Fruit fly (Drosophila melanogaster) Kc167 (cell line): ENCODE results near the gene RhoGAPp190.

Experiments used
- Myc ChIP-seq: fragments of >200 bp; optimal IDR thresholded peaks from 2 replicates; lab custom pipeline; 2017; ENCODE audit warnings: missing external identifiers
- Sin3A ChIP-seq: fragments of >200 bp; optimal IDR thresholded peaks from 2 replicates; lab custom pipeline; 2018; ENCODE audit warnings: missing external identifiers
- h ChIP-seq: fragments of >200 bp; optimal IDR thresholded peaks from 3 replicates; lab custom pipeline; 2018; ENCODE audit warnings: missing external identifiers
- insv ChIP-seq: fragments of >200 bp; optimal IDR thresholded peaks from 3 replicates; lab custom pipeline; 2018; ENCODE audit warnings: missing external identifiers
- psq ChIP-seq: fragments of >200 bp; optimal IDR thresholded peaks from 2 replicates; lab custom pipeline; 2017; ENCODE audit warnings: missing external identifiers
- ttk ChIP-seq: sonication (Bioruptor generic); optimal IDR thresholded peaks from 2 replicates; lab custom pipeline; 2017; ENCODE audit warnings: missing external identifiers

The RhoGAPp190 gene

DNA sequence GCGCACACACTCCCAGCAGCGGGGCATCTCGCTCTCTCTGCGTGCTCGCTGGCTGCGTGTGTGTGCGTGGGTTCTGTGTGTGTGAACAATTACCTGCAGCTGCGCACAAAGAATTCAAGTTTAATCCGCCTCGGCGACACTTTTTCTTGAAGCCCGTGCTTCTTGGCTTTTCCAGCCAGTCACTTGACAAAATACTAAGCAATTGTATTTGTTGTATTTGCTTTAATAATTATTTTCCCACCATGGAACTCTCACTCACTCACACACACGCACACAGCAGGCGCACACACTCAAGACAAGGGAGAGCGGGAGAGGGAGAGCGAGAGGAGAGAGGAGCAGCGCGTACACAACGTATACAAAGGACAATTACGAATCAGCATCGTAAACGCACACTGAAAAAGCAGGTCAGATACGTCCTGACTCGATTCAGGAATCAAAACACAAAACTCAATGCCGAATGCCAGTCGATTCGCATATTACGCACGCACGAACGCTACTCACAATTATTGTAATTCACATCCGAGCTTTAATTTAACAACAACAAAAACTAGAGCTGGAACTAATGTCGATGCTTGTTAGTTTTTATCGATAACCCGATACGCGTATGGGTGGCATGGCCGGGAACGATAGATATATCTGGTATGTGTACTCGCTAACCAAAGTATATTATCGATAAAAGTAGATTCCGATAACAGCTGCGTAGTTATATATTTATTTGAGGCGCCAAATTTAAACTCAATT is at the start of gene RhoGAPp190:
TSS of gene RhoGAPp190 (minus strand) at position 565 of the 741 bp plus-strand sequence.
- TF ChIP-seq ttk (lab: Kevin White, UChicago), result no peak
- no peak for TF ChIP-seq Sin3A (lab: Kevin White, UChicago)
- TF ChIP-seq psq, result no peak
- TF ChIP-seq insv (lab: Kevin White, UChicago), result no peak
- no peak for TF ChIP-seq Myc (lab: Kevin White, UChicago)
- no peak for TF ChIP-seq h

- no peak for TF ChIP-seq psq
Observed at dm6 chrX:17698864-17699504, 46.6 kb upstream of the RhoGAPp190 start.

dm6 chrX:17698436-17698835 is 46.1 kb upstream of the RhoGAPp190 start, which contains the start of gene chas:
Gene chas, minus strand, starts transcription at chrX:17698730.
- TF ChIP-seq psq, result no peak
- no peak for TF ChIP-seq ttk (lab: Kevin White, UChicago)
- TF ChIP-seq Sin3A (lab: Kevin White, UChicago), result no peak
- TF ChIP-seq h, result no peak
- TF ChIP-seq insv (lab: Kevin White, UChicago), result no peak
- TF ChIP-seq Myc (lab: Kevin White, UChicago), result no peak

dm6 chrX:17697703-17698145 is 45.4 kb upstream of the RhoGAPp190 start:
- no peak for TF ChIP-seq ttk (lab: Kevin White, UChicago)
- no peak for TF ChIP-seq Sin3A (lab: Kevin White, UChicago)
- no peak for TF ChIP-seq insv (lab: Kevin White, UChicago)
- no peak for TF ChIP-seq h
- no peak for TF ChIP-seq psq

- TF ChIP-seq ttk (lab: Kevin White, UChicago) (no peak), Myc (lab: Kevin White, UChicago) (no peak), insv (lab: Kevin White, UChicago) (no peak), psq (no peak), h (no peak), Sin3A (lab: Kevin White, UChicago) (no peak)
Observed at dm6 chrX:17697266-17697665, 44.9 kb upstream of the RhoGAPp190 start.

DNA sequence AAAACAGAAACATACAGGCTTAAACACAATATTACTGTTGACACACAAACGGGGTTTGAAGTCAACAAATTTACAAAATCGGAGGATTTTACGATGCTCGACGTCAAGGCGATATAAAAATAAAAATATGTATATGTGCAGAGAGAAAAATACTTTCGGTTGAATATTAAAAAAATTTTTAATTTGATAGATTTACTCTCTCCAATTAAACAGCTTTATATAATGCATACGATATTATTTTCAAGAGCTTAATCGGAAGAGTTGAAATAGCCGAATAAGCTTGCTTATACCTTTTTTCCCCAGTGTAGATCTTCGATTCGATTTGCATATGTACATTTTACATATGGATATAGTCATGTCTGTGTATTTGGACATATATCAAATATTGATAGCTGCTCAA is 44.3 kb upstream of the RhoGAPp190 start:
- TF ChIP-seq psq (no peak), Myc (lab: Kevin White, UChicago) (no peak), insv (lab: Kevin White, UChicago) (no peak), h (no peak), ttk (lab: Kevin White, UChicago) (no peak), Sin3A (lab: Kevin White, UChicago) (no peak)

DNA sequence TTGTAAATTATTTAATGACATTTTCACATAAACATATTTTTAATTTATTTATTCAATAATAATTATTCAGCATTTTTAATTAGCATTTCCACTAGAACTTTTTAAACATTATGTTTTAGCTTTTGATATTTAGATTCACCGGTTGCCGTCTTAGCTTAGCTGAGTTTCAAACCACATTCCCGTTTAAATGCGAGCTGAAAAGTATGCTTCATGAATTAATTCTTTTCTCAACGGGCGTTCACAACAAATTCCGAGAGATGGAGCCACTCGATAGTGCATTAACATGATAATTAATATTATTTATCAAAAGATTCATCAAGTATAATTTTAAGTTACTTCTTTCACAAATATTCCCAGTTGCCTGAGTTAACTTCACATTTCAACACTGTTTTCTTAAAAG is 43.3 kb upstream of the RhoGAPp190 start:
- TF ChIP-seq insv (lab: Kevin White, UChicago) (no peak), h (no peak), Myc (lab: Kevin White, UChicago) (no peak), Sin3A (lab: Kevin White, UChicago) (no peak), ttk (lab: Kevin White, UChicago) (no peak), psq (no peak)

- no peak for TF ChIP-seq h
- TF ChIP-seq Myc (lab: Kevin White, UChicago), result no peak
- TF ChIP-seq insv (lab: Kevin White, UChicago), result no peak
- TF ChIP-seq Sin3A (lab: Kevin White, UChicago), result no peak
- no peak for TF ChIP-seq ttk (lab: Kevin White, UChicago)
- no peak for TF ChIP-seq psq
Observed at dm6 chrX:17694873-17695446, 42.6 kb upstream of the RhoGAPp190 start.

DNA sequence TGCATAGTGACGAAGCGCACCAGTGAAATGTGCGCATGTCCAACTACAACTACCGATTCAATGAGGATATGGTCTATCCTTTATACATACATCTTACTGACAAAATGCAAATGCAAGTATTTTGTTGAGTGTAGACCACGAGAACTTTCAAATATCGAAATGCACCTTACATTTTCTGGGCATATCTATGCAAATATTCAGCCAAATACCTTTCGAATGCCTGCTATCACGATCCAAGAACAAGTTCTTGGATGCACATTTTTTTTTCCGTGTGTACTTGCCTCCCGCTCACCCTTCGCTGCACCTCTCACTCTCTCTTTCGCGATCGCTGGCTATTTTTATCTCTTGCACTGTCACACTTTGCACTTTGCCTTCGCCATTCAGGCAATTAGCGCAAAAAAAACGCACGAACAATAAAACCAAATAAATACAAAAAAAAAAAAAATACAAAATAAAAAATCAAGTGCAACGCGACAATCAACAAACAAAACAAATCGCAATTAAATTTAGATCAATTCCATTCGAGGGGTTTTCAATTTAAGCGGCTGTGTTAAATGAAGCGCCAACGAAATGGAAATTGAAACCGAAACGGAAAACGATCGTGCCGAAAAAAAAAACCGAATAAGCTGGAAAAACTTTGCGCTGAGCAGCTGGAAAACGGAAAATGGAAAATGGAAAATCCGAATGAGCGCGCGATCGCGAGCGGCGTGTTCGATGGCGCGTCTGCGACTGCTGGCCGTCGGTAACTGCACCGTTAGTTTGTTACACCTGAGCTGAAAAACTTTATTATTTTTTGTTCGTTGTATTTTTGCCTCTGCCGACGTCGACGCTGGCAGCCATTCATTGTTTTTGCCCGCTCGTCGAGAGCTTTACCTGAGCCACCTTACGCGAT is 41.9 kb upstream of the RhoGAPp190 start:
- TF ChIP-seq h (no peak), Myc (lab: Kevin White, UChicago) (no peak), psq (no peak), insv (lab: Kevin White, UChicago) (no peak), Sin3A (lab: Kevin White, UChicago) (no peak), ttk (lab: Kevin White, UChicago) (no peak)

- TF ChIP-seq psq (no peak), Sin3A (lab: Kevin White, UChicago) (no peak), ttk (lab: Kevin White, UChicago) (no peak), insv (lab: Kevin White, UChicago) (no peak)
Observed at dm6 chrX:17692729-17693128, 40.4 kb upstream of the RhoGAPp190 start.

- TF ChIP-seq Sin3A (lab: Kevin White, UChicago) (no peak), insv (lab: Kevin White, UChicago) (no peak), h (no peak), Myc (lab: Kevin White, UChicago) (no peak), ttk (lab: Kevin White, UChicago) (no peak), psq (no peak)
Observed at dm6 chrX:17686179-17686578, 33.8 kb upstream of the RhoGAPp190 start.
